Worm (Caenorhabditis elegans) whole organism, L2 larva: ENCODE results near the gene ztf-27.

ENCODE experiments used
- C34F6.9 ChIP-seq: fragments of 150-350 bp; optimal IDR thresholded peaks from 2 replicates; lab custom pipeline; 2014; ENCODE audit warnings: missing biosample characterization, missing genetic modification characterization
- F13H6.1 ChIP-seq: sonication (generic microtip); optimal IDR thresholded peaks from 2 replicates; lab custom pipeline; 2016; ENCODE audit warnings: missing genetic modification characterization, missing compliant biosample characterization
- R02D3.7 ChIP-seq: fragments of 150-350 bp; optimal IDR thresholded peaks from 2 replicates; lab custom pipeline; 2014; ENCODE audit warnings: missing biosample characterization, missing genetic modification characterization
- Y55F3AM.14 ChIP-seq: fragments of 200-800 bp; sonication (Bioruptor generic); optimal IDR thresholded peaks from 2 replicates; lab custom pipeline; 2018; ENCODE audit warnings: mild to moderate bottlenecking, missing genetic modification characterization, missing compliant biosample characterization
- alr-1 ChIP-seq: fragments of 150-350 bp; optimal IDR thresholded peaks from 2 replicates; lab custom pipeline; 2014; ENCODE audit warnings: missing biosample characterization, missing genetic modification characterization
- aly-2 ChIP-seq: fragments of 150-350 bp; optimal IDR thresholded peaks from 2 replicates; lab custom pipeline; 2014; ENCODE audit warnings: missing biosample characterization, missing genetic modification characterization
- blmp-1 ChIP-seq: sonication (generic microtip); optimal IDR thresholded peaks from 2 replicates; lab custom pipeline; 2017; ENCODE audit warnings: missing genetic modification characterization, mild to moderate bottlenecking, missing compliant biosample characterization, antibody characterized with exemption, moderate library complexity; ENCODE audit not compliant: insufficient read depth
- crh-2 ChIP-seq: sonication (generic microtip); optimal IDR thresholded peaks from 2 replicates; lab custom pipeline; 2017; ENCODE audit warnings: missing biosample characterization, missing genetic modification characterization
- dmd-4 ChIP-seq: sonication (generic microtip); optimal IDR thresholded peaks from 2 replicates; lab custom pipeline; 2017; ENCODE audit warnings: missing biosample characterization, missing genetic modification characterization
- elt-3 ChIP-seq: sonication (generic microtip); optimal IDR thresholded peaks from 2 replicates; lab custom pipeline; 2017; ENCODE audit warnings: missing biosample characterization, missing genetic modification characterization
- fos-1 ChIP-seq: fragments of 150-350 bp; optimal IDR thresholded peaks from 2 replicates; lab custom pipeline; 2014; ENCODE audit warnings: missing biosample characterization, missing genetic modification characterization
- gmeb-1 ChIP-seq: fragments of 150-350 bp; optimal IDR thresholded peaks from 2 replicates; lab custom pipeline; 2014; ENCODE audit warnings: missing biosample characterization, missing genetic modification characterization
- lin-11 ChIP-seq: fragments of 150-350 bp; sonication (generic microtip); optimal IDR thresholded peaks from 2 replicates; lab custom pipeline; 2014; ENCODE audit warnings: missing biosample characterization, missing genetic modification characterization, inconsistent platforms, mixed read lengths
- lin-13 ChIP-seq: fragments of 150-350 bp; optimal IDR thresholded peaks from 2 replicates; lab custom pipeline; 2014; ENCODE audit warnings: missing biosample characterization, missing genetic modification reagents, missing genetic modification characterization
- lin-39 ChIP-seq: fragments of 150-350 bp; optimal IDR thresholded peaks from 2 replicates; lab custom pipeline; 2014; ENCODE audit warnings: missing biosample characterization, missing genetic modification reagents, missing genetic modification characterization
- lsy-2 ChIP-seq, 2 experiments: fragments of 150-350 bp in 1 of 2; sonication (generic microtip) in 1 of 2; optimal IDR thresholded peaks; 2 replicates each; lab custom pipeline; 2014 to 2017; ENCODE audit warnings: missing biosample characterization in 2 of 2, missing genetic modification characterization in 2 of 2
- mab-5 ChIP-seq: fragments of 150-350 bp; optimal IDR thresholded peaks from 2 replicates; lab custom pipeline; 2014; ENCODE audit warnings: missing biosample characterization, missing genetic modification characterization
- mbf-1 ChIP-seq: sonication (generic microtip); optimal IDR thresholded peaks from 2 replicates; lab custom pipeline; 2017; ENCODE audit warnings: missing biosample characterization, missing genetic modification characterization
- nhr-10 ChIP-seq: sonication (generic microtip); optimal IDR thresholded peaks from 2 replicates; lab custom pipeline; 2017; ENCODE audit warnings: missing biosample characterization, missing genetic modification characterization
- nhr-11 ChIP-seq: fragments of 150-350 bp; optimal IDR thresholded peaks from 2 replicates; lab custom pipeline; 2014; ENCODE audit warnings: missing biosample characterization, missing genetic modification characterization
- nhr-12 ChIP-seq: fragments of 150-350 bp; optimal IDR thresholded peaks from 2 replicates; lab custom pipeline; 2014; ENCODE audit warnings: missing biosample characterization, missing genetic modification characterization
- nhr-129 ChIP-seq: fragments of 150-350 bp; optimal IDR thresholded peaks from 2 replicates; lab custom pipeline; 2014; ENCODE audit warnings: missing biosample characterization, missing genetic modification characterization
- nhr-21 ChIP-seq: fragments of 150-350 bp; optimal IDR thresholded peaks from 2 replicates; lab custom pipeline; 2014; ENCODE audit warnings: missing biosample characterization, missing genetic modification characterization
- nhr-237 ChIP-seq: fragments of 150-350 bp; optimal IDR thresholded peaks from 2 replicates; lab custom pipeline; 2014; ENCODE audit warnings: missing biosample characterization, missing genetic modification characterization
- nhr-25 ChIP-seq: fragments of 150-350 bp; sonication (generic microtip); optimal IDR thresholded peaks from 3 replicates; lab custom pipeline; 2014; ENCODE audit warnings: missing biosample characterization, missing genetic modification characterization
- nhr-77 ChIP-seq: fragments of 150-350 bp; optimal IDR thresholded peaks from 2 replicates; lab custom pipeline; 2014; ENCODE audit warnings: missing biosample characterization, missing genetic modification characterization
- skn-1 ChIP-seq: sonication (generic microtip); optimal IDR thresholded peaks from 2 replicates; lab custom pipeline; 2017; ENCODE audit warnings: missing biosample characterization, missing genetic modification characterization
- sma-3 ChIP-seq: sonication (generic microtip); optimal IDR thresholded peaks from 2 replicates; lab custom pipeline; 2016; ENCODE audit warnings: missing genetic modification reagents, missing genetic modification characterization, missing compliant biosample characterization
- sma-9 ChIP-seq, 2 experiments: fragments of 150-350 bp in 1 of 2; sonication (generic microtip) in 1 of 2; optimal IDR thresholded peaks; 2 replicates each; lab custom pipeline; 2014 to 2016; ENCODE audit warnings: missing genetic modification characterization in 2 of 2, mild to moderate bottlenecking in 1 of 2, missing biosample characterization in 1 of 2, missing compliant biosample characterization in 1 of 2, missing genetic modification reagents in 1 of 2, moderate library complexity in 1 of 2
- snpc-4 ChIP-seq: fragments of 150-350 bp; optimal IDR thresholded peaks from 2 replicates; lab custom pipeline; 2014; ENCODE audit warnings: missing biosample characterization, missing genetic modification characterization
- unc-39 ChIP-seq: fragments of 150-350 bp; optimal IDR thresholded peaks from 2 replicates; lab custom pipeline; 2014; ENCODE audit warnings: missing biosample characterization, missing genetic modification characterization
- unc-55 ChIP-seq: fragments of 150-350 bp; sonication (generic microtip); optimal IDR thresholded peaks from 3 replicates; lab custom pipeline; 2014; ENCODE audit warnings: missing biosample characterization, missing genetic modification reagents, missing genetic modification characterization
- unc-62 ChIP-seq: fragments of 150-350 bp; optimal IDR thresholded peaks from 2 replicates; lab custom pipeline; 2014; ENCODE audit warnings: missing biosample characterization, missing genetic modification reagents, missing genetic modification characterization
- zag-1 ChIP-seq: fragments of 150-350 bp; optimal IDR thresholded peaks from 2 replicates; lab custom pipeline; 2014; ENCODE audit warnings: missing biosample characterization, missing genetic modification characterization
- ztf-1 ChIP-seq: fragments of 200-800 bp; sonication (Bioruptor generic); conservative IDR thresholded peaks from 2 replicates; pipeline ENCODE4 v1.3.6; 2022; ENCODE audit warnings: missing genetic modification characterization, missing compliant biosample characterization
- ztf-11 ChIP-seq: sonication (generic microtip); optimal IDR thresholded peaks from 2 replicates; lab custom pipeline; 2017; ENCODE audit warnings: missing biosample characterization, missing genetic modification characterization
- ztf-4 ChIP-seq: fragments of 150-350 bp; optimal IDR thresholded peaks from 2 replicates; lab custom pipeline; 2014; ENCODE audit warnings: missing biosample characterization, missing genetic modification characterization

The ztf-27 gene

ce11 chrII:10384680-10385383 lies at the start of gene ztf-27:
Gene ztf-27, plus strand, starts transcription at chrII:10385333.
- no peak for TF ChIP-seq sma-9 (GFP tag; optimal IDR thresholded peaks at IDR 0.05; lab: Kevin White, UChicago)
- no peak for TF ChIP-seq sma-9 (tag; optimal IDR thresholded peaks at IDR 0.05; lab: Kevin White, UChicago)
- peak; percentile 48 for TF ChIP-seq nhr-25 (tag; lab: Kevin White, UChicago)
- peak; percentile 45 for TF ChIP-seq sma-3 (GFP tag; lab: Kevin White, UChicago)
- peak; percentile 50 for TF ChIP-seq nhr-129 (tag; lab: Kevin White, UChicago)
- peak; percentile 85 for TF ChIP-seq crh-2
- peak; percentile 43 for TF ChIP-seq F13H6.1 (tag; lab: Kevin White, UChicago)
- peak; percentile 6 for TF ChIP-seq fos-1 (tag; lab: Kevin White, UChicago)
- TF ChIP-seq gmeb-1 (tag; lab: Kevin White, UChicago) = peak; percentile 8
- TF ChIP-seq blmp-1 (tag; lab: Kevin White, UChicago) = peak; percentile 37
- no peak for TF ChIP-seq nhr-10
- TF ChIP-seq Y55F3AM.14 (GFP tag; lab: Kevin White, UChicago) = no peak
- TF ChIP-seq nhr-12 (tag; lab: Kevin White, UChicago) = no peak
- TF ChIP-seq, all 48 proteins: peak for 8

DNA sequence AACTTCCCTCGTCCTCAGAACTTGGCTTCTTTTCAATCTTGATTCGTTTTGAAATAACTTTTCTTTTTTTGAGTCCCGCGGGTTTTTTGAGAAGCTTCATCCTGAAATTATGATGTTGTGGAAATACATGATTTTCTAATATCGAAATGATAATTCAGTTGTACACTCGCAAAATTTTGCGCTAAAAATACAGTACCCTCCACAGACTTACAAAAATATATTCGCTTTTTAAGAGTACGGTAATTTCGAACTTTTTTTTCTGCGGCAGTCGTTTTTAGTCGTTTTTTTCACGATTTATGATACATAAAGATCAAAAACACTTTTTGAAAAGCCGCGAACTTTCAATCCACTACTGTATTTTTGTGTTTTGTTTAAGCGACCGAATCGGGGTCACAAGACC lies 40.1 kb upstream of the ztf-27 start, which contains the start of gene pro-2:
Gene pro-2, minus strand, starts transcription at position 101 of the 400 bp plus-strand sequence.
- TF ChIP-seq unc-62 (GFP tag; lab: Kevin White, UChicago) (no peak), elt-3 (no peak), ztf-1 (GFP tag; lab: Robert Waterston, UW) (no peak), alr-1 (tag; lab: Kevin White, UChicago) (no peak), lin-11 (no peak), aly-2 (tag; lab: Kevin White, UChicago) (no peak)

DNA sequence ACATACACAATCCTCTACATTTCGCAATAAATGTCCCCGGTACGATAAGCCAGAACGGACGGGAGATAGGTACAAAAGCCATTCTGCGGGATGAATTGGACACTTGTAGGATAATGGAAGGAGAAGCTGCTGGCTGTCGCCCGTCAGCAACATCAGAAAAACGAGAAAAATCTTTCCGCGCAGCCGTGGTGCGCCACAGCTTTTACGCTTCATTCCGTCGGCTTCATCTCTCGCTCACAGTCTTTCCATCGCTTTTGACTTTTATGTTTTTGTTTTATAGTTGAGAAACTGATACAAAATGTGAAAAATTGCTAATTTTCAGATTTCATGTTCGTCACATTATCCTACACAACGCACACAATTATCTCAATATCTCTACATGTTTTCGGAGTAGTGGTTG lies 39.1 kb upstream of the ztf-27 start, which contains the start of gene C07E3.10:
Gene C07E3.10, plus strand, starts transcription at position 301 of the 400 bp plus-strand sequence.
- TF ChIP-seq unc-39 (tag; lab: Kevin White, UChicago) (no peak), nhr-10 (no peak), snpc-4 (tag; lab: Kevin White, UChicago) (no peak), nhr-77 (tag; lab: Kevin White, UChicago) (no peak), ztf-4 (no peak), lin-11 (no peak), sma-9 (GFP tag; optimal IDR thresholded peaks at IDR 0.05; lab: Kevin White, UChicago) (no peak), sma-9 (tag; optimal IDR thresholded peaks at IDR 0.05; lab: Kevin White, UChicago) (no peak), lin-39 (tag; lab: Kevin White, UChicago) (no peak), skn-1 (tag; lab: Kevin White, UChicago) (no peak), ztf-11 (tag; lab: Kevin White, UChicago) (no peak), nhr-25 (tag; lab: Kevin White, UChicago) (no peak), unc-55 (GFP tag; lab: Kevin White, UChicago) (no peak), C34F6.9 (no peak), mbf-1 (tag; lab: Kevin White, UChicago) (no peak)

ce11 chrII:10349915-10350314 lies 35.2 kb upstream of the ztf-27 start, which contains the start of gene stip-1:
Gene stip-1, minus strand, starts transcription at chrII:10350012.
- no peak for TF ChIP-seq lin-39 (tag; lab: Kevin White, UChicago)
- peak; percentile 24 for TF ChIP-seq mab-5 (tag; lab: Kevin White, UChicago)

- TF ChIP-seq elt-3 (no peak), sma-3 (GFP tag; lab: Kevin White, UChicago) (no peak), zag-1 (tag; lab: Kevin White, UChicago) (no peak), snpc-4 (tag; lab: Kevin White, UChicago) (no peak), C34F6.9 (peak; percentile 56), nhr-237 (no peak), blmp-1 (tag; lab: Kevin White, UChicago) (no peak), nhr-11 (tag; lab: Kevin White, UChicago) (no peak), fos-1 (tag; lab: Kevin White, UChicago) (no peak), ztf-4 (no peak), Y55F3AM.14 (GFP tag; lab: Kevin White, UChicago) (no peak), lin-11 (no peak), ztf-1 (GFP tag; lab: Robert Waterston, UW) (no peak), lsy-2 (tag; optimal IDR thresholded peaks at IDR 0.05; lab: Kevin White, UChicago) (peak; percentile 4 to 72), dmd-4 (tag; lab: Kevin White, UChicago) (no peak), unc-55 (GFP tag; lab: Kevin White, UChicago) (peak; percentile 74), skn-1 (tag; lab: Kevin White, UChicago) (peak; percentile 9), nhr-21 (tag; lab: Kevin White, UChicago) (no peak), mab-5 (tag; lab: Kevin White, UChicago) (no peak), nhr-129 (tag; lab: Kevin White, UChicago) (peak; percentile 50), unc-39 (tag; lab: Kevin White, UChicago) (no peak), nhr-12 (tag; lab: Kevin White, UChicago) (no peak), lin-13 (no peak), gmeb-1 (tag; lab: Kevin White, UChicago) (peak; percentile 91), aly-2 (tag; lab: Kevin White, UChicago) (no peak), R02D3.7 (peak; percentile 8), alr-1 (tag; lab: Kevin White, UChicago) (no peak)
Observed at ce11 chrII:10350487-10350886, 34.6 kb upstream of the ztf-27 start, which contains the start of gene C07E3.9. Gene C07E3.9, plus strand, starts transcription at chrII:10350756.
